Fruit fly (Drosophila melanogaster) whole organism, embryonic: ENCODE data around the gene CG32313.

ENCODE experiments used
- Bgb ChIP-seq: fragments of 200-800 bp; sonication (Bioruptor generic); IDR thresholded peaks from 2 replicates; pipeline ENCODE4 v1.3.6; 2022; ENCODE audit warnings: missing biosample characterization, missing genetic modification characterization; ENCODE audit not compliant: partially characterized antibody
- CG10209 ChIP-seq: fragments of 200-800 bp; sonication (Bioruptor generic); optimal IDR thresholded peaks from 3 replicates; lab custom pipeline; 2017; ENCODE audit warnings: missing biosample characterization, mild to moderate bottlenecking, missing genetic modification characterization, missing genetic modification reagents
- CG10959 ChIP-seq: fragments of 200-800 bp; sonication (Bioruptor generic); IDR thresholded peaks from 2 replicates; pipeline ENCODE4 v1.3.6; 2022; ENCODE audit warnings: missing biosample characterization, missing genetic modification characterization
- CG11093 ChIP-seq: fragments of 200-800 bp; sonication (Bioruptor generic); IDR thresholded peaks from 3 replicates; pipeline ENCODE4 v1.3.6; 2022; ENCODE audit warnings: missing biosample characterization, missing genetic modification characterization
- CG11695 ChIP-seq: fragments of 200-800 bp; sonication (Bioruptor generic); IDR thresholded peaks from 3 replicates; pipeline ENCODE4 v1.3.6; 2022; ENCODE audit warnings: missing biosample characterization, missing genetic modification characterization
- CG12769 ChIP-seq: fragments of 200-800 bp; sonication (Bioruptor generic); optimal IDR thresholded peaks from 2 replicates; lab custom pipeline; 2019; ENCODE audit warnings: missing biosample characterization, mild to moderate bottlenecking, missing genetic modification characterization, moderate library complexity
- CG15696 ChIP-seq: fragments of 200-800 bp; sonication (Bioruptor generic); optimal IDR thresholded peaks from 2 replicates; lab custom pipeline; 2019; ENCODE audit warnings: missing biosample characterization, mild to moderate bottlenecking, missing genetic modification characterization, moderate library complexity
- CG1602 ChIP-seq: fragments of 200-800 bp; sonication (Bioruptor generic); optimal IDR thresholded peaks from 3 replicates; lab custom pipeline; 2016; ENCODE audit warnings: missing biosample characterization, missing genetic modification characterization
- CG16863 ChIP-seq: fragments of 200-800 bp; sonication (Bioruptor generic); optimal IDR thresholded peaks from 3 replicates; lab custom pipeline; 2016; ENCODE audit warnings: missing biosample characterization, missing genetic modification characterization
- CG17186 ChIP-seq: fragments of 200-800 bp; sonication (Bioruptor generic); optimal IDR thresholded peaks from 3 replicates; lab custom pipeline; 2017; ENCODE audit warnings: missing biosample characterization, missing genetic modification reagents, missing genetic modification characterization
- CG17568 ChIP-seq: fragments of 200-800 bp; sonication (Bioruptor generic); optimal IDR thresholded peaks from 2 replicates; lab custom pipeline; 2018; ENCODE audit warnings: missing biosample characterization, mild to moderate bottlenecking, missing genetic modification characterization, moderate library complexity
- CG1792 ChIP-seq: fragments of 200-800 bp; sonication (Bioruptor generic); optimal IDR thresholded peaks from 2 replicates; lab custom pipeline; 2016; ENCODE audit warnings: missing biosample characterization, missing genetic modification characterization
- CG2889 ChIP-seq: fragments of 200-800 bp; sonication (Bioruptor generic); IDR thresholded peaks from 3 replicates; pipeline ENCODE4 v1.3.6; 2022; ENCODE audit warnings: missing biosample characterization, missing genetic modification characterization
- CG30020 ChIP-seq: fragments of 200-800 bp; optimal IDR thresholded peaks from 2 replicates; lab custom pipeline; 2019; ENCODE audit warnings: missing biosample characterization, mild to moderate bottlenecking, missing genetic modification characterization, moderate library complexity
- CG3281 ChIP-seq: fragments of 200-800 bp; sonication (Bioruptor generic); optimal IDR thresholded peaks from 3 replicates; lab custom pipeline; 2017; ENCODE audit warnings: missing biosample characterization, mild to moderate bottlenecking, missing genetic modification characterization
- CG34422 ChIP-seq: fragments of 200-800 bp; sonication (Bioruptor generic); IDR thresholded peaks from 3 replicates; pipeline ENCODE4 v1.3.6; 2022; ENCODE audit warnings: missing biosample characterization, missing genetic modification characterization
- CG3995 ChIP-seq: fragments of 200-800 bp; sonication (Bioruptor generic); optimal IDR thresholded peaks from 3 replicates; lab custom pipeline; 2016; ENCODE audit warnings: missing biosample characterization, missing genetic modification characterization
- CG4282 ChIP-seq: fragments of 200-800 bp; sonication (Bioruptor generic); optimal IDR thresholded peaks from 2 replicates; lab custom pipeline; 2016; ENCODE audit warnings: missing biosample characterization, missing genetic modification characterization
- CG4360 ChIP-seq: fragments of 200-800 bp; sonication (Bioruptor generic); IDR thresholded peaks from 2 replicates; pipeline ENCODE4 v1.3.6; 2022; ENCODE audit warnings: missing biosample characterization, missing genetic modification characterization
- CG5953 ChIP-seq: fragments of 200-800 bp; sonication (Bioruptor generic); IDR thresholded peaks from 2 replicates; pipeline ENCODE4 v1.3.6; 2022; ENCODE audit warnings: missing biosample characterization, missing genetic modification characterization
- CG9727 ChIP-seq: fragments of 200-800 bp; sonication (Bioruptor generic); optimal IDR thresholded peaks from 3 replicates; lab custom pipeline; 2017; ENCODE audit warnings: missing biosample characterization, mild to moderate bottlenecking, missing genetic modification characterization
- Max ChIP-seq: fragments of 200-800 bp; sonication (Bioruptor generic); optimal IDR thresholded peaks from 2 replicates; lab custom pipeline; 2016; ENCODE audit warnings: missing biosample characterization, mild to moderate bottlenecking, missing genetic modification characterization
- Mes4 ChIP-seq: fragments of 200-800 bp; sonication (Bioruptor generic); optimal IDR thresholded peaks from 2 replicates; lab custom pipeline; 2016; ENCODE audit warnings: missing biosample characterization, missing genetic modification characterization
- Mrtf ChIP-seq: fragments of 200-800 bp; sonication (Bioruptor generic); IDR thresholded peaks from 3 replicates; pipeline ENCODE4 v1.3.6; 2022; ENCODE audit warnings: missing biosample characterization, missing genetic modification characterization
- Sry-β ChIP-seq: fragments of 200-800 bp; sonication (Bioruptor generic); optimal IDR thresholded peaks from 2 replicates; lab custom pipeline; 2018; ENCODE audit warnings: missing biosample characterization, mild to moderate bottlenecking, missing genetic modification characterization, moderate library complexity
- Stat92E ChIP-seq, 3 experiments: fragments of >200 bp in 2 of 3; fragments of 200-800 bp in 1 of 3; sonication (Bioruptor generic) in 1 of 3; optimal IDR thresholded peaks; 2 replicates each; lab custom pipeline; 2017 to 2019; ENCODE audit warnings: missing biosample characterization in 3 of 3, missing genetic modification characterization in 3 of 3, mild to moderate bottlenecking in 1 of 3, moderate library complexity in 1 of 3
- Xbp1 ChIP-seq: fragments of 200-800 bp; sonication (Bioruptor generic); optimal IDR thresholded peaks from 3 replicates; lab custom pipeline; 2016; ENCODE audit warnings: missing biosample characterization, mild to moderate bottlenecking, missing genetic modification characterization
- cad ChIP-seq: fragments of >200 bp; optimal IDR thresholded peaks from 2 replicates; lab custom pipeline; 2017; ENCODE audit warnings: missing biosample characterization, missing genetic modification characterization
- dm ChIP-seq: fragments of 200-800 bp; sonication (Bioruptor generic); optimal IDR thresholded peaks from 3 replicates; lab custom pipeline; 2016; ENCODE audit warnings: missing biosample characterization, missing genetic modification characterization
- hbn ChIP-seq: fragments of 200-800 bp; sonication (Bioruptor generic); IDR thresholded peaks from 2 replicates; pipeline ENCODE4 v1.3.6; 2022; ENCODE audit warnings: missing biosample characterization, missing genetic modification characterization; ENCODE audit not compliant: partially characterized antibody
- her ChIP-seq: fragments of 200-800 bp; sonication (Bioruptor generic); optimal IDR thresholded peaks from 2 replicates; lab custom pipeline; 2016; ENCODE audit warnings: missing biosample characterization, missing genetic modification characterization
- inv ChIP-seq: fragments of 200-800 bp; sonication (Bioruptor generic); IDR thresholded peaks from 2 replicates; pipeline ENCODE4 v1.3.6; 2022; ENCODE audit warnings: missing biosample characterization, missing genetic modification characterization; ENCODE audit not compliant: partially characterized antibody
- jigr1 ChIP-seq: fragments of 200-800 bp; sonication (Bioruptor generic); IDR thresholded peaks from 3 replicates; pipeline ENCODE4 v1.3.6; 2022; ENCODE audit warnings: missing biosample characterization, missing genetic modification characterization
- jing ChIP-seq: fragments of 200-800 bp; sonication (Bioruptor generic); optimal IDR thresholded peaks from 2 replicates; lab custom pipeline; 2018; ENCODE audit warnings: missing biosample characterization, mild to moderate bottlenecking, missing genetic modification characterization
- jumu ChIP-seq: fragments of 200-800 bp; sonication (Bioruptor generic); optimal IDR thresholded peaks from 3 replicates; lab custom pipeline; 2016; ENCODE audit warnings: missing biosample characterization, missing genetic modification characterization
- kah ChIP-seq: fragments of 200-800 bp; sonication (Bioruptor generic); optimal IDR thresholded peaks from 2 replicates; lab custom pipeline; 2018; ENCODE audit warnings: missing biosample characterization, mild to moderate bottlenecking, missing genetic modification characterization
- mld ChIP-seq: fragments of 200-800 bp; sonication (Bioruptor generic); IDR thresholded peaks from 3 replicates; pipeline ENCODE4 v1.3.6; 2022; ENCODE audit warnings: missing biosample characterization, missing genetic modification characterization; ENCODE audit not compliant: partially characterized antibody
- nerfin-1 ChIP-seq: fragments of 200-800 bp; sonication (Bioruptor generic); optimal IDR thresholded peaks from 3 replicates; lab custom pipeline; 2019; ENCODE audit warnings: missing biosample characterization, mild to moderate bottlenecking, missing genetic modification characterization, moderate library complexity
- nmo ChIP-seq: fragments of 200-800 bp; sonication (Bioruptor generic); optimal IDR thresholded peaks from 2 replicates; lab custom pipeline; 2018; ENCODE audit warnings: missing biosample characterization, mild to moderate bottlenecking, missing genetic modification characterization, moderate library complexity
- otp ChIP-seq: fragments of 200-800 bp; sonication (Bioruptor generic); IDR thresholded peaks from 3 replicates; pipeline ENCODE4, ENCODE4 v1.3.6; 2022; ENCODE audit warnings: missing biosample characterization, missing genetic modification characterization
- pan ChIP-seq, 4 experiments: fragments of >200 bp in 3 of 4; fragments of 200-800 bp in 1 of 4; sonication (Bioruptor generic) in 1 of 4; optimal IDR thresholded peaks in 3 of 4; IDR thresholded peaks in 1 of 4; 2 replicates each; pipeline versions ENCODE4 v1.3.6 to Lab custom; 2017 to 2022; ENCODE audit warnings: missing biosample characterization in 2 of 4, missing genetic modification characterization in 2 of 4, mixed read lengths in 1 of 4
- peb ChIP-seq: fragments of 200-800 bp; sonication (Bioruptor generic); IDR thresholded peaks from 2 replicates; pipeline ENCODE4 v1.3.6; 2022; ENCODE audit warnings: missing biosample characterization, missing genetic modification characterization
- phol ChIP-seq: fragments of 200-800 bp; sonication (Bioruptor generic); optimal IDR thresholded peaks from 3 replicates; lab custom pipeline; 2018; ENCODE audit warnings: missing biosample characterization, mild to moderate bottlenecking, missing genetic modification characterization, moderate library complexity
- schlank ChIP-seq: fragments of 200-800 bp; sonication (Bioruptor generic); optimal IDR thresholded peaks from 2 replicates; lab custom pipeline; 2018; ENCODE audit warnings: missing biosample characterization, mild to moderate bottlenecking, missing genetic modification characterization
- sim ChIP-seq: fragments of 200-800 bp; sonication (Bioruptor generic); IDR thresholded peaks from 2 replicates; pipeline ENCODE4 v1.3.6; 2022; ENCODE audit warnings: missing biosample characterization, missing genetic modification characterization
- trh ChIP-seq: fragments of 200-800 bp; sonication (Bioruptor generic); optimal IDR thresholded peaks from 2 replicates; lab custom pipeline; 2016; ENCODE audit warnings: missing biosample characterization, missing genetic modification characterization
- ttk ChIP-seq: fragments of 200-800 bp; sonication (Bioruptor generic); IDR thresholded peaks from 2 replicates; pipeline ENCODE4 v2.1.2; 2022; ENCODE audit warnings: missing biosample characterization, missing genetic modification characterization
- zen2 ChIP-seq: fragments of 200-800 bp; sonication (Bioruptor generic); IDR thresholded peaks from 3 replicates; pipeline ENCODE4 v1.3.6; 2022; ENCODE audit warnings: missing biosample characterization, missing genetic modification characterization; ENCODE audit not compliant: partially characterized antibody

Gene CG32313

dm6 chr3L:1579169-1579853 is 33.8 kb upstream of the CG32313 start (continued):
- TF ChIP-seq hbn (GFP tag; lab: Robert Waterston, UW) (no peak), CG11695 (GFP tag; lab: Robert Waterston, UW) (peak; percentile 55), jumu (peak; percentile 18), sim (GFP tag; lab: Robert Waterston, UW) (no peak), Bgb (GFP tag; lab: Robert Waterston, UW) (no peak), Stat92E (GFP tag; optimal IDR thresholded peaks at IDR 0.05; lab: Kevin White, UChicago) (no peak), CG10209 (GFP tag; lab: Kevin White, UChicago) (peak; percentile 81), CG2889 (0 out of 3 replicates have a peak, but pooled peaks have one; percentile 32), CG5953 (GFP tag; lab: Robert Waterston, UW) (no peak; the same call in none of the 2 replicates), Xbp1 (GFP tag; lab: Kevin White, UChicago) (peak; percentile 40), phol (tag; lab: Kevin White, UChicago) (peak; percentile 52), dm (peak; percentile 5), CG11093 (GFP tag; lab: Robert Waterston, UW) (no peak; the same call in 2 of the 3 replicates), nmo (GFP tag; lab: Kevin White, UChicago) (peak; percentile 63), CG17568 (peak; percentile 73), inv (no peak), zen2 (GFP tag; lab: Robert Waterston, UW) (no peak), pan (optimal IDR thresholded peaks at IDR 0.05; lab: Kevin White, UChicago) (no peak), pan (GFP tag; optimal IDR thresholded peaks at IDR 0.05 in 1 of 2, IDR thresholded peaks at IDR 0.05 in 1 of 2) (peak in 1 of 2 experiments; percentile 41), ttk (GFP tag; lab: Robert Waterston, UW) (0 out of 2 replicates have a peak, but pooled peaks have one; percentile 17), otp (peak; percentile 75; the same call in 2 of the 3 replicates), jing (GFP tag; lab: Kevin White, UChicago) (peak; percentile 46), cad (no peak), Mrtf (GFP tag; lab: Robert Waterston, UW) (no peak), schlank (no peak), nerfin-1 (tag; lab: Kevin White, UChicago) (peak; percentile 76), CG15696 (peak; percentile 95), CG17186 (peak; percentile 75), Max (GFP tag; lab: Kevin White, UChicago) (no peak), CG3281 (GFP tag; lab: Kevin White, UChicago) (peak; percentile 52), CG4360 (GFP tag; lab: Robert Waterston, UW) (peak; percentile 64), peb (GFP tag; lab: Robert Waterston, UW) (no peak), Mes4 (GFP tag; lab: Kevin White, UChicago) (peak; percentile 76), CG1602 (peak; percentile 72), CG12769 (tag; lab: Kevin White, UChicago) (peak; percentile 50), her (GFP tag; lab: Kevin White, UChicago) (peak; percentile 26), jigr1 (GFP tag; lab: Robert Waterston, UW) (0 out of 3 replicates have a peak, but pooled peaks have one; percentile 30), mld (no peak), CG3995 (peak; percentile 42), CG16863 (GFP tag; lab: Kevin White, UChicago) (peak; percentile 56), CG34422 (GFP tag; lab: Robert Waterston, UW) (no peak), CG9727 (GFP tag; lab: Kevin White, UChicago) (peak; percentile 85), CG1792 (no peak), CG30020 (tag; lab: Kevin White, UChicago) (no peak), CG10959 (peak; percentile 45; the same call in 1 of the 2 replicates), kah (GFP tag; lab: Kevin White, UChicago) (peak; percentile 10), CG4282 (GFP tag; lab: Kevin White, UChicago) (peak; percentile 31), trh (GFP tag; lab: Kevin White, UChicago) (peak; percentile 54), Sry-β (GFP tag; lab: Kevin White, UChicago) (peak; percentile 57)
